Fruit fly (Drosophila melanogaster) whole organism, embryonic: ENCODE data around the gene CG34282.
A peak's percentile ranks its signal among the peaks of the same experiment; 100 is the strongest.

Experiments used
- Aef1 ChIP-seq: fragments of 200-800 bp; sonication (Bioruptor generic); IDR thresholded peaks from 3 replicates; pipeline ENCODE4 v1.3.6; 2022; ENCODE audit warnings: missing biosample characterization, missing genetic modification characterization
- Atf3 ChIP-seq: fragments of 200-800 bp; sonication (Bioruptor generic); optimal IDR thresholded peaks from 3 replicates; lab custom pipeline; 2016; ENCODE audit warnings: missing biosample characterization, missing genetic modification characterization
- C15 ChIP-seq: fragments of 200-800 bp; sonication (Bioruptor generic); IDR thresholded peaks from 3 replicates; pipeline ENCODE4 v1.3.6; 2022; ENCODE audit warnings: missing biosample characterization, missing genetic modification characterization
- CG10431 ChIP-seq: fragments of 200-800 bp; sonication (Bioruptor generic); optimal IDR thresholded peaks from 3 replicates; lab custom pipeline; 2018; ENCODE audit warnings: missing biosample characterization, mild to moderate bottlenecking, missing genetic modification characterization
- CG10543 ChIP-seq: fragments of 200-800 bp; sonication (Bioruptor generic); optimal IDR thresholded peaks from 3 replicates; lab custom pipeline; 2017; ENCODE audit warnings: missing biosample characterization, mild to moderate bottlenecking, missing genetic modification characterization, moderate library complexity
- CG11723 ChIP-seq: fragments of 200-800 bp; sonication (Bioruptor generic); optimal IDR thresholded peaks from 2 replicates; lab custom pipeline; 2017; ENCODE audit warnings: missing biosample characterization, mild to moderate bottlenecking, missing genetic modification characterization
- CG13424 ChIP-seq: fragments of 200-800 bp; sonication (Bioruptor generic); optimal IDR thresholded peaks from 2 replicates; lab custom pipeline; 2019; ENCODE audit warnings: missing biosample characterization, mild to moderate bottlenecking, missing genetic modification characterization, moderate library complexity
- CG14050 ChIP-seq: fragments of 200-800 bp; sonication (Bioruptor generic); IDR thresholded peaks from 3 replicates; pipeline ENCODE4 v1.3.6; 2022; ENCODE audit warnings: missing biosample characterization, missing genetic modification characterization
- CG14441 ChIP-seq: fragments of 200-800 bp; sonication (Bioruptor generic); IDR thresholded peaks from 2 replicates; pipeline ENCODE4 v1.3.6; 2022; ENCODE audit warnings: missing biosample characterization, missing genetic modification characterization
- CG15011 ChIP-seq: fragments of 200-800 bp; sonication (Bioruptor generic); optimal IDR thresholded peaks from 3 replicates; lab custom pipeline; 2018; ENCODE audit warnings: missing biosample characterization, mild to moderate bottlenecking, missing genetic modification characterization
- CG15269 ChIP-seq: fragments of 200-800 bp; sonication (Bioruptor generic); optimal IDR thresholded peaks from 2 replicates; lab custom pipeline; 2018; ENCODE audit warnings: missing biosample characterization, mild to moderate bottlenecking, missing genetic modification characterization, moderate library complexity
- CG17361 ChIP-seq: fragments of 200-800 bp; sonication (Bioruptor generic); IDR thresholded peaks from 3 replicates; pipeline ENCODE4 v1.3.6; 2022; ENCODE audit warnings: missing biosample characterization, missing genetic modification characterization
- CG2202 ChIP-seq: fragments of 200-800 bp; sonication (Bioruptor generic); optimal IDR thresholded peaks from 2 replicates; lab custom pipeline; 2018; ENCODE audit warnings: missing biosample characterization, mild to moderate bottlenecking, missing genetic modification characterization
- CG2712 ChIP-seq: fragments of 200-800 bp; optimal IDR thresholded peaks from 3 replicates; lab custom pipeline; 2019; ENCODE audit warnings: missing biosample characterization, mild to moderate bottlenecking, missing genetic modification characterization, moderate library complexity
- CG32772 ChIP-seq: fragments of 200-800 bp; sonication (Bioruptor generic); IDR thresholded peaks from 2 replicates; pipeline ENCODE4 v1.3.6; 2022; ENCODE audit warnings: missing biosample characterization, missing genetic modification characterization
- CG34422 ChIP-seq: fragments of 200-800 bp; sonication (Bioruptor generic); IDR thresholded peaks from 3 replicates; pipeline ENCODE4 v1.3.6; 2022; ENCODE audit warnings: missing biosample characterization, missing genetic modification characterization
- CG8924 ChIP-seq: fragments of 200-800 bp; optimal IDR thresholded peaks from 3 replicates; lab custom pipeline; 2019; ENCODE audit warnings: missing biosample characterization, mild to moderate bottlenecking, missing genetic modification characterization, moderate library complexity
- CG9437 ChIP-seq: fragments of 200-800 bp; sonication (Bioruptor generic); optimal IDR thresholded peaks from 2 replicates; lab custom pipeline; 2018; ENCODE audit warnings: missing biosample characterization, mild to moderate bottlenecking, missing genetic modification characterization
- Dfd ChIP-seq, 2 experiments: fragments of >200 bp; optimal IDR thresholded peaks; 2 replicates each; lab custom pipeline; 2017; ENCODE audit warnings: missing biosample characterization in 2 of 2, missing genetic modification characterization in 2 of 2
- Fer2 ChIP-seq: fragments of 200-800 bp; sonication (Bioruptor generic); optimal IDR thresholded peaks from 2 replicates; lab custom pipeline; 2018; ENCODE audit warnings: missing biosample characterization, mild to moderate bottlenecking, missing genetic modification characterization, moderate library complexity
- Lim3 ChIP-seq: fragments of 200-800 bp; sonication (Bioruptor generic); IDR thresholded peaks from 2 replicates; pipeline ENCODE4 v1.3.6; 2022; ENCODE audit warnings: missing biosample characterization, missing genetic modification characterization
- NC2α ChIP-seq: fragments of 200-800 bp; sonication (Bioruptor generic); optimal IDR thresholded peaks from 2 replicates; lab custom pipeline; 2016; ENCODE audit warnings: missing biosample characterization, missing genetic modification characterization
- Optix ChIP-seq: fragments of 200-800 bp; sonication (Bioruptor generic); IDR thresholded peaks from 3 replicates; pipeline ENCODE4 v1.3.6; 2022; ENCODE audit warnings: missing biosample characterization, missing genetic modification characterization
- PHDP ChIP-seq: fragments of 200-800 bp; sonication (Bioruptor generic); optimal IDR thresholded peaks from 3 replicates; lab custom pipeline; 2018; ENCODE audit warnings: missing biosample characterization, mild to moderate bottlenecking, missing genetic modification characterization, moderate library complexity
- Poxn ChIP-seq: fragments of 200-800 bp; sonication (Bioruptor generic); IDR thresholded peaks from 2 replicates; pipeline ENCODE4 v1.3.6; 2022; ENCODE audit warnings: missing biosample characterization, missing genetic modification characterization
- Ravus ChIP-seq: fragments of 200-800 bp; sonication (Bioruptor generic); IDR thresholded peaks from 2 replicates; pipeline ENCODE4 v1.3.6; 2022; ENCODE audit warnings: missing biosample characterization, missing genetic modification characterization
- Side ChIP-seq: fragments of 200-800 bp; sonication (Bioruptor generic); optimal IDR thresholded peaks from 2 replicates; lab custom pipeline; 2016; ENCODE audit warnings: missing biosample characterization, missing genetic modification characterization
- Sin3A ChIP-seq: fragments of >200 bp; optimal IDR thresholded peaks from 2 replicates; lab custom pipeline; 2018
- Trl ChIP-seq, 3 experiments: fragments of >200 bp in 2 of 3; fragments of 200-800 bp in 1 of 3; sonication (Bioruptor generic) in 1 of 3; optimal IDR thresholded peaks; 2 replicates in 1 of 3; 3 replicates in 2 of 3; lab custom pipeline; 2016 to 2017; ENCODE audit warnings: missing biosample characterization in 1 of 3, missing genetic modification characterization in 1 of 3
- Usf ChIP-seq: fragments of 200-800 bp; sonication (Bioruptor generic); optimal IDR thresholded peaks from 2 replicates; lab custom pipeline; 2017; ENCODE audit warnings: missing genotype, missing biosample characterization, missing genetic modification characterization
- abd-A ChIP-seq: fragments of 200-800 bp; sonication (Bioruptor generic); optimal IDR thresholded peaks from 3 replicates; lab custom pipeline; 2019; ENCODE audit warnings: missing biosample characterization, mild to moderate bottlenecking, missing genetic modification characterization, moderate library complexity
- amos ChIP-seq: fragments of 200-800 bp; sonication (Bioruptor generic); IDR thresholded peaks from 2 replicates; pipeline ENCODE4 v1.3.6; 2022; ENCODE audit warnings: missing biosample characterization, missing genetic modification characterization; ENCODE audit not compliant: partially characterized antibody
- ash1 ChIP-seq: fragments of 200-800 bp; sonication (Bioruptor generic); optimal IDR thresholded peaks from 2 replicates; lab custom pipeline; 2018; ENCODE audit warnings: missing biosample characterization, mild to moderate bottlenecking, missing genetic modification characterization
- croc ChIP-seq: fragments of 200-800 bp; sonication (Bioruptor generic); conservative IDR thresholded peaks from 3 replicates; pipeline ENCODE4 v1.3.6; 2022; ENCODE audit warnings: missing biosample characterization, missing genetic modification characterization
- dpn ChIP-seq, 2 experiments: fragments of 200-800 bp; sonication (Bioruptor generic); optimal IDR thresholded peaks; 3 replicates each; lab custom pipeline; 2016; ENCODE audit warnings: missing biosample characterization in 2 of 2, missing genetic modification characterization in 2 of 2
- gce ChIP-seq: fragments of 200-800 bp; sonication (Bioruptor generic); IDR thresholded peaks from 3 replicates; pipeline ENCODE4 v1.3.6; 2022; ENCODE audit warnings: missing biosample characterization, missing genetic modification characterization
- gcm ChIP-seq: fragments of 200-800 bp; sonication (Bioruptor generic); optimal IDR thresholded peaks from 2 replicates; lab custom pipeline; 2019; ENCODE audit warnings: missing biosample characterization, mild to moderate bottlenecking, missing genetic modification characterization, moderate library complexity
- jigr1 ChIP-seq: fragments of 200-800 bp; sonication (Bioruptor generic); IDR thresholded peaks from 3 replicates; pipeline ENCODE4 v1.3.6; 2022; ENCODE audit warnings: missing biosample characterization, missing genetic modification characterization
- lov ChIP-seq, 2 experiments: fragments of 200-800 bp in 1 of 2; fragments of >200 bp in 1 of 2; sonication (Bioruptor generic) in 1 of 2; IDR thresholded peaks in 1 of 2; optimal IDR thresholded peaks in 1 of 2; 2 replicates in 1 of 2; 3 replicates in 1 of 2; pipeline versions ENCODE4 v1.3.6 to Lab custom; 2017 to 2022; ENCODE audit warnings: missing biosample characterization in 1 of 2, missing genetic modification characterization in 1 of 2
- odd ChIP-seq: fragments of 200-800 bp; sonication (Bioruptor generic); optimal IDR thresholded peaks from 2 replicates; lab custom pipeline; 2017; ENCODE audit warnings: missing biosample characterization, mild to moderate bottlenecking, missing genetic modification characterization
- pan ChIP-seq, 4 experiments: fragments of >200 bp in 3 of 4; fragments of 200-800 bp in 1 of 4; sonication (Bioruptor generic) in 1 of 4; optimal IDR thresholded peaks in 3 of 4; IDR thresholded peaks in 1 of 4; 2 replicates each; pipeline versions ENCODE4 v1.3.6 to Lab custom; 2017 to 2022; ENCODE audit warnings: missing biosample characterization in 2 of 4, missing genetic modification characterization in 2 of 4, mixed read lengths in 1 of 4
- pfk ChIP-seq: fragments of 200-800 bp; sonication (Bioruptor generic); optimal IDR thresholded peaks from 2 replicates; lab custom pipeline; 2018; ENCODE audit warnings: missing biosample characterization, mild to moderate bottlenecking, missing genetic modification characterization, moderate library complexity
- ranshi ChIP-seq: fragments of 200-800 bp; sonication (Bioruptor generic); IDR thresholded peaks from 2 replicates; pipeline ENCODE4 v1.3.6; 2022; ENCODE audit warnings: missing biosample characterization, missing genetic modification characterization
- sna ChIP-seq: fragments of 200-800 bp; sonication (Bioruptor generic); IDR thresholded peaks from 2 replicates; pipeline ENCODE4 v1.3.6; 2022; ENCODE audit warnings: missing biosample characterization, missing genetic modification characterization; ENCODE audit not compliant: partially characterized antibody
- stwl ChIP-seq: fragments of 200-800 bp; sonication (Bioruptor generic); optimal IDR thresholded peaks from 3 replicates; lab custom pipeline; 2018; ENCODE audit warnings: missing biosample characterization, mild to moderate bottlenecking, missing genetic modification characterization, moderate library complexity
- wek ChIP-seq: fragments of 200-800 bp; sonication (Bioruptor generic); optimal IDR thresholded peaks from 3 replicates; lab custom pipeline; 2018; ENCODE audit warnings: missing biosample characterization, mild to moderate bottlenecking, missing genetic modification characterization, moderate library complexity
- z ChIP-seq: fragments of 200-800 bp; sonication (Bioruptor generic); IDR thresholded peaks from 3 replicates; pipeline ENCODE4 v1.3.6; 2022; ENCODE audit warnings: missing biosample characterization, missing genetic modification characterization

CG34282 gene

dm6 chr3R:18663525-18663924, 31.5 kb upstream of the CG34282 start, which contains the start of the genes Cpsf73 and Gos28 (continued):
- no peak for TF ChIP-seq Atf3 (GFP tag; lab: Kevin White, UChicago)
- TF ChIP-seq Trl (optimal IDR thresholded peaks at IDR 0.05; lab: Kevin White, UChicago): no peak
- no peak for TF ChIP-seq Trl (GFP tag; optimal IDR thresholded peaks at IDR 0.05; lab: Kevin White, UChicago)
- TF ChIP-seq CG10431 (GFP tag; lab: Kevin White, UChicago): no peak
- TF ChIP-seq CG32772 (GFP tag; lab: Robert Waterston, UW): no peak
- no peak for TF ChIP-seq CG9437 (GFP tag; lab: Kevin White, UChicago)
- TF ChIP-seq gce (GFP tag; lab: Robert Waterston, UW): no peak
- TF ChIP-seq Usf: no peak
- TF ChIP-seq Optix: no peak
- TF ChIP-seq dpn (GFP tag; optimal IDR thresholded peaks at IDR 0.05; lab: Kevin White, UChicago): no peak
- TF ChIP-seq CG2712 (tag; lab: Kevin White, UChicago): peak; percentile 52
- TF ChIP-seq Aef1 (GFP tag; lab: Robert Waterston, UW): no peak
- no peak for TF ChIP-seq pfk

- TF ChIP-seq lov (optimal IDR thresholded peaks at IDR 0.05; lab: Kevin White, UChicago) (no peak), lov (GFP tag; IDR thresholded peaks at IDR 0.05; lab: Robert Waterston, UW) (no peak), Fer2 (no peak), ranshi (no peak), CG8924 (tag; lab: Kevin White, UChicago) (no peak), jigr1 (GFP tag; lab: Robert Waterston, UW) (no peak), CG14050 (GFP tag; lab: Robert Waterston, UW) (no peak), PHDP (tag; lab: Kevin White, UChicago) (no peak), ash1 (no peak)
Observed at dm6 chr3R:18665061-18665460, 30.0 kb upstream of the CG34282 start, which contains the start of gene CG31231. TSS of gene CG31231 (plus strand) at chr3R:18665361.

- TF ChIP-seq C15 (no peak), Side (GFP tag; lab: Kevin White, UChicago) (no peak), CG15011 (GFP tag; lab: Kevin White, UChicago) (no peak), NC2α (GFP tag; lab: Kevin White, UChicago) (no peak), Ravus (GFP tag; lab: Robert Waterston, UW) (no peak), CG15269 (tag; lab: Kevin White, UChicago) (no peak), Poxn (GFP tag; lab: Robert Waterston, UW) (no peak), CG32772 (GFP tag; lab: Robert Waterston, UW) (no peak), Sin3A (lab: Kevin White, UChicago) (peak; percentile 34), croc (GFP tag; lab: Robert Waterston, UW) (no peak), sna (GFP tag; lab: Robert Waterston, UW) (peak; percentile 42; the same call in 1 of the 2 replicates), CG10543 (GFP tag; lab: Kevin White, UChicago) (no peak), CG13424 (tag; lab: Kevin White, UChicago) (no peak), stwl (peak; percentile 54), amos (peak; percentile 55; the same call in 1 of the 2 replicates), CG34422 (GFP tag; lab: Robert Waterston, UW) (no peak; the same call in 2 of the 3 replicates), CG17361 (GFP tag; lab: Robert Waterston, UW) (no peak), Dfd (GFP tag; optimal IDR thresholded peaks at IDR 0.05; lab: Kevin White, UChicago) (no peak), CG14441 (GFP tag; lab: Robert Waterston, UW) (no peak), wek (no peak), z (GFP tag; lab: Robert Waterston, UW) (no peak), Lim3 (GFP tag; lab: Robert Waterston, UW) (no peak), abd-A (tag; lab: Kevin White, UChicago) (no peak), pan (optimal IDR thresholded peaks at IDR 0.05; lab: Kevin White, UChicago) (no peak), pan (GFP tag; optimal IDR thresholded peaks at IDR 0.05 in 1 of 2, IDR thresholded peaks at IDR 0.05 in 1 of 2) (no peak), CG2202 (tag; lab: Kevin White, UChicago) (no peak), gcm (GFP tag; lab: Kevin White, UChicago) (no peak), odd (no peak), CG11723 (GFP tag; lab: Kevin White, UChicago) (no peak)
Observed at dm6 chr3R:18667659-18668248, 27.3 kb upstream of the CG34282 start, which contains the start of gene CG31229. TSS of gene CG31229 (plus strand) at chr3R:18667852.
